Worm (Caenorhabditis elegans) whole organism, late embryonic: Measurements from ENCODE around the gene exos-2.

ENCODE experiments used
- C38D4.7 ChIP-seq: fragments of 200-800 bp; sonication (Bioruptor generic); optimal IDR thresholded peaks from 2 replicates; lab custom pipeline; 2018; ENCODE audit warnings: mild to moderate bottlenecking, missing genetic modification characterization, moderate library complexity, missing compliant biosample characterization
- K09A11.1 ChIP-seq: sonication (generic microtip); optimal IDR thresholded peaks from 2 replicates; lab custom pipeline; 2017; ENCODE audit warnings: antibody characterized with exemption, mild to moderate bottlenecking, missing genetic modification characterization, missing compliant biosample characterization; ENCODE audit not compliant: insufficient read depth
- T23F11.4 ChIP-seq: fragments of 200-800 bp; sonication (Bioruptor generic); optimal IDR thresholded peaks from 2 replicates; lab custom pipeline; 2018; ENCODE audit warnings: mild to moderate bottlenecking, missing genetic modification characterization, missing compliant biosample characterization
- Y22D7AL.16 ChIP-seq: sonication (generic microtip); optimal IDR thresholded peaks from 2 replicates; lab custom pipeline; 2016; ENCODE audit warnings: missing genetic modification characterization, missing compliant biosample characterization
- ama-1 ChIP-seq: fragments of 150-350 bp; optimal IDR thresholded peaks from 2 replicates; lab custom pipeline; 2014
- ceh-18 ChIP-seq: sonication (generic microtip); optimal IDR thresholded peaks from 2 replicates; lab custom pipeline; 2016; ENCODE audit warnings: missing genetic modification characterization, missing compliant biosample characterization
- ceh-24 ChIP-seq: sonication (generic microtip); optimal IDR thresholded peaks from 2 replicates; lab custom pipeline; 2016; ENCODE audit warnings: mild to moderate bottlenecking, missing genetic modification characterization, missing compliant biosample characterization
- ceh-30 ChIP-seq: fragments of 150-350 bp; optimal IDR thresholded peaks from 2 replicates; lab custom pipeline; 2014; ENCODE audit warnings: missing biosample characterization, missing genetic modification characterization
- ceh-34 ChIP-seq: sonication (generic microtip); optimal IDR thresholded peaks from 2 replicates; lab custom pipeline; 2016; ENCODE audit warnings: mild to moderate bottlenecking, missing genetic modification characterization, missing compliant biosample characterization
- ceh-45 ChIP-seq: fragments of 200-800 bp; sonication (Bioruptor generic); IDR thresholded peaks from 2 replicates; pipeline ENCODE4 v1.3.6; 2022; ENCODE audit warnings: missing genetic modification reagents, missing genetic modification characterization, missing compliant biosample characterization
- dve-1 ChIP-seq: sonication (generic microtip); optimal IDR thresholded peaks from 2 replicates; lab custom pipeline; 2017; ENCODE audit warnings: antibody characterized with exemption, mild to moderate bottlenecking, missing genetic modification characterization, missing compliant biosample characterization
- elt-2 ChIP-seq: sonication (generic microtip); optimal IDR thresholded peaks from 2 replicates; lab custom pipeline; 2016; ENCODE audit warnings: missing genetic modification reagents, missing genetic modification characterization, missing compliant biosample characterization
- eyg-1 ChIP-seq: sonication (generic microtip); optimal IDR thresholded peaks from 2 replicates; lab custom pipeline; 2016; ENCODE audit warnings: missing genotype, missing genetic modification characterization, missing compliant biosample characterization
- fax-1 ChIP-seq: sonication (generic microtip); optimal IDR thresholded peaks from 2 replicates; lab custom pipeline; 2016; ENCODE audit warnings: missing genotype, missing genetic modification characterization, missing compliant biosample characterization
- fkh-10 ChIP-seq: fragments of 150-350 bp; optimal IDR thresholded peaks from 2 replicates; lab custom pipeline; 2014; ENCODE audit warnings: missing biosample characterization, missing genetic modification reagents, missing genetic modification characterization
- gmeb-2 ChIP-seq: sonication (generic microtip); optimal IDR thresholded peaks from 2 replicates; lab custom pipeline; 2016; ENCODE audit warnings: missing genetic modification characterization, inconsistent platforms, missing compliant biosample characterization
- hlh-13 ChIP-seq: fragments of 200-800 bp; sonication (Bioruptor generic); optimal IDR thresholded peaks from 2 replicates; lab custom pipeline; 2018; ENCODE audit warnings: mild to moderate bottlenecking, missing genetic modification characterization, missing compliant biosample characterization
- hlh-6 ChIP-seq: sonication (generic microtip); optimal IDR thresholded peaks from 2 replicates; lab custom pipeline; 2016; ENCODE audit warnings: missing genotype, missing genetic modification characterization, missing compliant biosample characterization
- hlh-8 ChIP-seq: sonication (generic microtip); optimal IDR thresholded peaks from 2 replicates; lab custom pipeline; 2016; ENCODE audit warnings: missing genotype, missing genetic modification characterization, missing compliant biosample characterization
- lin-11 ChIP-seq: fragments of 200-800 bp; sonication (Bioruptor generic); optimal IDR thresholded peaks from 2 replicates; lab custom pipeline; 2018; ENCODE audit warnings: mild to moderate bottlenecking, missing genetic modification characterization, missing compliant biosample characterization
- nfya-1 ChIP-seq: sonication (generic microtip); optimal IDR thresholded peaks from 2 replicates; lab custom pipeline; 2017; ENCODE audit warnings: missing genetic modification characterization, mild to moderate bottlenecking, missing compliant biosample characterization, antibody characterized with exemption, moderate library complexity
- nhr-232 ChIP-seq: sonication (generic microtip); optimal IDR thresholded peaks from 2 replicates; lab custom pipeline; 2016; ENCODE audit warnings: missing genetic modification characterization, missing compliant biosample characterization
- pag-3 ChIP-seq: sonication (generic microtip); optimal IDR thresholded peaks from 2 replicates; lab custom pipeline; 2016; ENCODE audit warnings: missing compliant biosample characterization, missing genetic modification characterization, borderline replicate concordance
- pat-9 ChIP-seq: fragments of 200-800 bp; sonication (Bioruptor generic); optimal IDR thresholded peaks from 2 replicates; lab custom pipeline; 2018; ENCODE audit warnings: mild to moderate bottlenecking, missing genetic modification characterization, moderate library complexity, missing compliant biosample characterization
- pax-1 ChIP-seq: fragments of 150-350 bp; optimal IDR thresholded peaks from 2 replicates; lab custom pipeline; 2014; ENCODE audit warnings: missing biosample characterization, missing genetic modification characterization
- pha-2 ChIP-seq: sonication (generic microtip); optimal IDR thresholded peaks from 2 replicates; lab custom pipeline; 2017; ENCODE audit warnings: mild to moderate bottlenecking, missing genetic modification characterization, missing compliant biosample characterization
- pha-4 ChIP-seq: fragments of 150-350 bp; optimal IDR thresholded peaks from 2 replicates; lab custom pipeline; 2018; ENCODE audit warnings: missing biosample characterization, missing genetic modification reagents, missing genetic modification characterization
- ref-2 ChIP-seq: sonication (generic microtip); optimal IDR thresholded peaks from 2 replicates; lab custom pipeline; 2016; ENCODE audit warnings: missing genetic modification characterization, missing compliant biosample characterization
- rnt-1 ChIP-seq: sonication (generic microtip); optimal IDR thresholded peaks from 2 replicates; lab custom pipeline; 2016; ENCODE audit warnings: missing genetic modification characterization, missing compliant biosample characterization
- sox-4 ChIP-seq: sonication (generic microtip); optimal IDR thresholded peaks from 2 replicates; lab custom pipeline; 2017; ENCODE audit warnings: mild to moderate bottlenecking, missing genetic modification characterization, inconsistent platforms, missing compliant biosample characterization
- syd-9 ChIP-seq: sonication (generic microtip); optimal IDR thresholded peaks from 2 replicates; lab custom pipeline; 2016; ENCODE audit warnings: mild to moderate bottlenecking, missing genetic modification characterization, moderate library complexity, missing compliant biosample characterization
- unc-3 ChIP-seq, 2 experiments: fragments of 200-800 bp in 1 of 2; sonication (Bioruptor generic) in 1 of 2; sonication (generic microtip) in 1 of 2; conservative IDR thresholded peaks in 1 of 2; optimal IDR thresholded peaks in 1 of 2; 2 replicates each; pipeline versions ENCODE4 v1.3.6 to Lab custom; 2016 to 2022; ENCODE audit warnings: missing compliant biosample characterization in 2 of 2, missing genetic modification characterization in 2 of 2, missing genetic modification reagents in 1 of 2
- unc-42 ChIP-seq: sonication (generic microtip); optimal IDR thresholded peaks from 2 replicates; lab custom pipeline; 2016; ENCODE audit warnings: missing genotype, missing genetic modification characterization, missing compliant biosample characterization
- unc-55 ChIP-seq: sonication (generic microtip); optimal IDR thresholded peaks from 2 replicates; lab custom pipeline; 2017; ENCODE audit warnings: missing biosample characterization, missing genetic modification reagents, missing genetic modification characterization
- unc-86 ChIP-seq: sonication (generic microtip); optimal IDR thresholded peaks from 2 replicates; lab custom pipeline; 2016; ENCODE audit warnings: missing genetic modification characterization, missing compliant biosample characterization
- ztf-16 ChIP-seq: sonication (generic microtip); optimal IDR thresholded peaks from 2 replicates; lab custom pipeline; 2017; ENCODE audit warnings: missing genetic modification characterization, missing compliant biosample characterization

exos-2 gene

ce11 chrIV:6376473-6377115, 38.7 kb upstream of the exos-2 start, which contains the start of the genes hrpf-2 and bli-6:
TSS of gene hrpf-2 (minus strand) at chrIV:6376523.
TSS of gene bli-6 (plus strand) at chrIV:6377065.
- no peak for TF ChIP-seq unc-86 (tag; lab: Kevin White, UChicago)
- TF ChIP-seq nfya-1 (tag; lab: Kevin White, UChicago), result peak; percentile 44
- TF ChIP-seq ref-2 (tag; lab: Kevin White, UChicago), result peak; percentile 8
- TF ChIP-seq ceh-18 (tag; lab: Kevin White, UChicago), result peak; percentile 42
- no peak for TF ChIP-seq Y22D7AL.16
- TF ChIP-seq unc-42, result peak; percentile 34
- TF ChIP-seq hlh-6 (tag; lab: Kevin White, UChicago), result no peak
- no peak for TF ChIP-seq pat-9 (tag; lab: Kevin White, UChicago)

ce11 chrIV:6377335-6378069, 37.8 kb upstream of the exos-2 start:
- TF ChIP-seq T23F11.4 (GFP tag; lab: Kevin White, UChicago), result no peak

- TF ChIP-seq ceh-45 (GFP tag; lab: Robert Waterston, UW), result no peak
- TF ChIP-seq fkh-10 (GFP tag; lab: Kevin White, UChicago), result no peak
- no peak for TF ChIP-seq ama-1 (lab: Kevin White, UChicago)
- TF ChIP-seq K09A11.1, result no peak
- no peak for TF ChIP-seq rnt-1 (tag; lab: Kevin White, UChicago)
- no peak for TF ChIP-seq lin-11 (tag; lab: Kevin White, UChicago)
- no peak for TF ChIP-seq C38D4.7 (GFP tag; lab: Kevin White, UChicago)
- no peak for TF ChIP-seq ceh-34 (tag; lab: Kevin White, UChicago)
- TF ChIP-seq ref-2 (tag; lab: Kevin White, UChicago), result no peak
- no peak for TF ChIP-seq nhr-232 (tag; lab: Kevin White, UChicago)
- TF ChIP-seq hlh-13 (GFP tag; lab: Kevin White, UChicago), result no peak
- no peak for TF ChIP-seq ceh-18 (tag; lab: Kevin White, UChicago)
- TF ChIP-seq unc-55 (GFP tag; lab: Kevin White, UChicago), result no peak
- no peak for TF ChIP-seq pax-1 (tag; lab: Kevin White, UChicago)
- no peak for TF ChIP-seq sox-4 (tag; lab: Kevin White, UChicago)
- TF ChIP-seq pha-4 (tag; lab: Kevin White, UChicago), result no peak
- TF ChIP-seq, all 69 proteins: peak for 0
These were observed 36.9 kb upstream of the exos-2 start for ce11 chrIV:6378398-6378797.

ce11 chrIV:6383970-6384369, 31.3 kb upstream of the exos-2 start, which contains the start of gene shl-1:
TSS of gene shl-1 (minus strand) at chrIV:6384070.
- TF ChIP-seq unc-3 (GFP tag; conservative IDR thresholded peaks at IDR 0.05; lab: Robert Waterston, UW), result no peak
- TF ChIP-seq unc-3 (tag; optimal IDR thresholded peaks at IDR 0.05; lab: Kevin White, UChicago), result no peak
- no peak for TF ChIP-seq eyg-1
- no peak for TF ChIP-seq fax-1
- no peak for TF ChIP-seq ceh-45 (GFP tag; lab: Robert Waterston, UW)
- no peak for TF ChIP-seq pha-2 (tag; lab: Kevin White, UChicago)
- no peak for TF ChIP-seq nhr-232 (tag; lab: Kevin White, UChicago)
- TF ChIP-seq syd-9, result no peak
- TF ChIP-seq elt-2 (tag; lab: Kevin White, UChicago), result no peak
- TF ChIP-seq pag-3 (tag; lab: Kevin White, UChicago), result no peak
- TF ChIP-seq ceh-34 (tag; lab: Kevin White, UChicago), result no peak
- no peak for TF ChIP-seq gmeb-2 (tag; lab: Kevin White, UChicago)
- no peak for TF ChIP-seq K09A11.1
- TF ChIP-seq ztf-16 (tag; lab: Kevin White, UChicago), result no peak
- TF ChIP-seq ceh-24 (tag; lab: Kevin White, UChicago), result no peak
- no peak for TF ChIP-seq ceh-30 (tag; lab: Kevin White, UChicago)
- TF ChIP-seq unc-42, result no peak
- TF ChIP-seq hlh-13 (GFP tag; lab: Kevin White, UChicago), result no peak
- TF ChIP-seq dve-1, result no peak
- no peak for TF ChIP-seq hlh-8 (tag; lab: Kevin White, UChicago)
- TF ChIP-seq, all 69 proteins: peak for 0
